Worm (Caenorhabditis elegans): ENCODE results near the gene srbc-54.
"Not testable (repeated sequence)": the region's sequence is repeated elsewhere in the genome, so short reads cannot be mapped to it uniquely, and the experiment has no call there.

srbc-54 gene

ce11 chrV:15863042-15863441 is 29.5 kb upstream of the srbc-54 start, which contains the start of gene srh-299:
TSS of gene srh-299 (plus strand) at chrV:15863342.
- TF ChIP-seq mdt-29 (GFP tag; IDR thresholded peaks at IDR 0.05) (no peak), aha-1 (tag) (peak; percentile 46)

DNA sequence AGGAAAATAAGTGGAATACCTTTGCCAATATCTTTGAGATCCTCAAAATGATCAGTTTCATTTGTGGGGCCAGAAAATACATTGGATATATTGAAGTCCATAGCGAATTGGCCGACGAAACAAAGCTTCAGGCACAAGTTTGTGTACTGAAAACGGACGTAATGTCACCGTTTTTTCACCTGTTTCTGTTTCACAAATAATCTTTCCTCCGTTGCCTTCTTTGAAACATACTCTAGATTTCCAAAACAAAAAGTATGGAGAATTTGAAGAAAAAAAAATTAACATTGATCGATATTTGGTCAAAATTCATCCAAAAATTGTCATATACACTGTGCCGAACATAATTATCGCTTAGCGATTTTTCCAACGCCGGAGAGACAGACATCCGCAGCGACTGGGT is 29.1 kb upstream of the srbc-54 start, which contains the start of gene srz-12:
Gene srz-12, minus strand, starts transcription at position 101 of the 400 bp plus-strand sequence.
- TF ChIP-seq Y48G9A.11 (GFP tag; IDR thresholded peaks at IDR 0.05), result no peak
- no peak for TF ChIP-seq F44E2.7 (GFP tag; IDR thresholded peaks at IDR 0.05)
- TF ChIP-seq attf-4 (tag; optimal IDR thresholded peaks at IDR 0.05), result no peak
- TF ChIP-seq R02D3.7 (tag; optimal IDR thresholded peaks at IDR 0.05), result no peak
- TF ChIP-seq skn-1 (tag; optimal IDR thresholded peaks at IDR 0.05), result no peak
- no peak for TF ChIP-seq nhr-237 (tag; optimal IDR thresholded peaks at IDR 0.05)
- no peak for TF ChIP-seq daf-12 (tag; optimal IDR thresholded peaks at IDR 0.05)
- TF ChIP-seq madf-5 (GFP tag; IDR thresholded peaks at IDR 0.05), result no peak
- no peak for TF ChIP-seq ceh-32 (tag; optimal IDR thresholded peaks at IDR 0.05; ENCODE audit: poor library complexity)
- no peak for TF ChIP-seq fos-1 (tag; optimal IDR thresholded peaks at IDR 0.05)
- TF ChIP-seq mdt-29 (GFP tag; IDR thresholded peaks at IDR 0.05), result no peak
- TF ChIP-seq D1046.2 (GFP tag; IDR thresholded peaks at IDR 0.05), result no peak
- TF ChIP-seq zip-2 (tag; optimal IDR thresholded peaks at IDR 0.05), result no peak
- no peak for TF ChIP-seq nhr-25 (tag; optimal IDR thresholded peaks at IDR 0.05; ENCODE audit: borderline replicate concordance, insufficient read depth)
- no peak for TF ChIP-seq T20F7.1 (GFP tag; optimal IDR thresholded peaks at IDR 0.05)
- no peak for TF ChIP-seq zfp-2 (tag; optimal IDR thresholded peaks at IDR 0.05)

- no peak for TF ChIP-seq F26F4.8 (GFP tag; conservative IDR thresholded peaks at IDR 0.05)
- TF ChIP-seq rbr-2 (tag; optimal IDR thresholded peaks at IDR 0.05), result no peak
- no peak for TF ChIP-seq dmd-9 (GFP tag; IDR thresholded peaks at IDR 0.05)
- TF ChIP-seq Y105C5A.15 (GFP tag; IDR thresholded peaks at IDR 0.05), result no peak
- TF ChIP-seq ceh-32 (tag; optimal IDR thresholded peaks at IDR 0.05; ENCODE audit: poor library complexity), result no peak
- no peak for TF ChIP-seq mep-1 (tag; optimal IDR thresholded peaks at IDR 0.05)
- TF ChIP-seq nhr-76 (tag; optimal IDR thresholded peaks at IDR 0.05), result no peak
- no peak for TF ChIP-seq unc-39 (tag; optimal IDR thresholded peaks at IDR 0.05)
- no peak for TF ChIP-seq madf-5 (GFP tag; IDR thresholded peaks at IDR 0.05)
- no peak for TF ChIP-seq nhr-77 (tag; optimal IDR thresholded peaks at IDR 0.05)
- no peak for TF ChIP-seq dve-1 (tag; optimal IDR thresholded peaks at IDR 0.05; ENCODE audit: insufficient read depth)
- no peak for TF ChIP-seq R02D3.7 (tag; optimal IDR thresholded peaks at IDR 0.05)
- no peak for TF ChIP-seq lin-15B (tag; optimal IDR thresholded peaks at IDR 0.05)
Observed at ce11 chrV:15858292-15858691, 24.8 kb upstream of the srbc-54 start, which contains the start of gene srh-148. TSS of gene srh-148 (minus strand) at chrV:15858392.

DNA sequence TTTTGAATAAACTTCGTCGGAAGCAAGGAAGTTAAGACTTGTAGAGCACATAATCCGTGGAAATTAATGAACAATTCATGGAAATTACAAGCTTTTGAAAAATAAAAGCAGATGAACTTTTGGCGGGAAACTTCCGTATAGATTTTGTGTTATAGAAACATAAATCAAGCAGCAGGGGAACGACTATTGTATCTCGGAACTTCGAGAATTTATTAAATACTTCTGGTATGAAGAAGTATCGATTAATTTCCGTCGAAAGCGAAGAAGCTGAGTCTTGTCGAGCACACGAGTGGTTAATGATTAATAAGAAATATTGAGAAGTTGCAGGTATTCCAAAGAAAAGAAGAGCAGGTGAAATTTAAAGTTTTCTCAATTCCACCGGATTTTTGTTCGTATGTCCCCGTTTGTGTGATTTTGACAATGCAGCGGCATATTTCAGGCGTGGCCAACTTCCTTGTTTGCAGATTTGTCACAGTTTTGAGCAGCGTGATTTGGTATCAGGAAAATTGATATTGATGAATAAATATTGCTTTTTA is 16.8 kb upstream of the srbc-54 start, which contains the start of gene srh-147:
Gene srh-147, minus strand, starts transcription at position 51 of the 536 bp plus-strand sequence.
- peak in 1 of 2 experiments; percentile 48 for TF ChIP-seq unc-62 (GFP tag; optimal IDR thresholded peaks at IDR 0.05 in 1 of 2)
- not testable (repeated sequence) for TF ChIP-seq unc-62 (tag; optimal IDR thresholded peaks at IDR 0.05)

DNA sequence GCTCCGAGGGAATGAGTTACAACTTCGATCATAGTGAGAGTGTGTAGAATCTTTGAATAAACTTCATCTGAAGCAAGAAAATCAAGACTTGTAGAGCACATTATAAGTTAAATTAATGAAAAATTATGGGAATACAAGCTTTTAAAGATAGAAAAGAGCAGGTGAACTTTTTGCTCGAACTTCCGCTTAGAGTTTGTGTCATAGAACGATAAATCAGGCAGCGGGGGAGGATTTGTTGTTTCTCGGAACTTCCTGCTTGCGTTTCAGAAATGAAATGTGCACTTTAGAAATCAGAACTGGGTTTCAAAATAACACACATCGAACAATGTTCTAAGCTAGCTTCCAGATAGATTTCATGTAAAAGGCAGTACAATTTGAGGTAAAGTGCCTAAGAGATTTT is 7.6 kb upstream of the srbc-54 start, which contains the start of gene srh-149:
Gene srh-149, minus strand, starts transcription at position 101 of the 400 bp plus-strand sequence.
- TF ChIP-seq zip-11 (GFP tag; IDR thresholded peaks at IDR 0.05) (no peak), aha-1 (tag) (peak; percentile 51)

DNA sequence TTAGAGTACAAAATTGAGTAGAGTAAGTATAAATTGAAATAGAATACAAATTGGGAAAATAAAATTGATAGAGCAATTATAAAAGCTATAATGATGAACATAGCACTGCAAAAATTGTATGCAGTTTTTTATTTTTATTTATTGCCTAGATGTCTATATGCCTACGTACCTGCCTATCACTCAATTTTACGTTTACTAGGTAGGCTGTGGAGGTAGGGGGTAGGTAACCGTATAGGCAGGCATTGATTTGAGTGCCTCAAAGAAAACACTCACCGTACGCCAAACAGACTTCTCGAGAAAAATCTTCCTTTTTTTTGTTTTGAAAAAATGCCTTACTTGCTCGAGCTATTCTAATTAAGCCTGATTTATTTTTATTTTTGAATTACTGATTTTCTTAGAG is 1.9 kb downstream of the srbc-54 start, which contains the start of gene srbc-56:
Gene srbc-56, minus strand, starts transcription at position 101 of the 400 bp plus-strand sequence.
- TF ChIP-seq nhr-25 (tag; optimal IDR thresholded peaks at IDR 0.05; ENCODE audit: borderline replicate concordance, insufficient read depth) (no peak), duxl-1 (tag; optimal IDR thresholded peaks at IDR 0.05; ENCODE audit: poor library complexity) (no peak), nhr-10 (tag; optimal IDR thresholded peaks at IDR 0.05) (no peak), ztf-11 (tag; optimal IDR thresholded peaks at IDR 0.05) (no peak), egl-43 (GFP tag; IDR thresholded peaks at IDR 0.05) (no peak), nhr-102 (tag; optimal IDR thresholded peaks at IDR 0.05) (no peak), mdt-29 (GFP tag; IDR thresholded peaks at IDR 0.05) (no peak), hlh-30 (tag; optimal IDR thresholded peaks at IDR 0.05; ENCODE audit: insufficient read depth) (no peak), nhr-42 (GFP tag; IDR thresholded peaks at IDR 0.05) (no peak), F10B5.3 (tag; optimal IDR thresholded peaks at IDR 0.05) (no peak)

Data from whole organism, L4 larva.